Worm (Caenorhabditis elegans) whole organism, mixed stage, embryonic: ENCODE measurements around the gene R13A5.15.

Experiments
- M03D4.4 ChIP-seq: sonication (generic microtip); optimal IDR thresholded peaks from 2 replicates; lab custom pipeline; 2017; ENCODE audit warnings: mild to moderate bottlenecking, missing genetic modification characterization, missing compliant biosample characterization
- bed-3 ChIP-seq: fragments of 200-800 bp; sonication (Bioruptor generic); optimal IDR thresholded peaks from 3 replicates; lab custom pipeline; 2018; ENCODE audit warnings: mild to moderate bottlenecking, missing genetic modification characterization, moderate library complexity, missing compliant biosample characterization
- blmp-1 ChIP-seq: fragments of 150-350 bp; optimal IDR thresholded peaks from 2 replicates; lab custom pipeline; 2014; ENCODE audit warnings: missing biosample characterization, missing genetic modification characterization
- ceh-39 ChIP-seq: fragments of 150-350 bp; optimal IDR thresholded peaks from 2 replicates; lab custom pipeline; 2014; ENCODE audit warnings: missing biosample characterization, missing genetic modification characterization
- ceh-43 ChIP-seq: fragments of 200-800 bp; sonication (Bioruptor generic); optimal IDR thresholded peaks from 2 replicates; lab custom pipeline; 2018; ENCODE audit warnings: mild to moderate bottlenecking, missing genetic modification characterization, moderate library complexity, missing compliant biosample characterization
- ceh-83 ChIP-seq: fragments of 200-800 bp; sonication (Bioruptor generic); optimal IDR thresholded peaks from 2 replicates; lab custom pipeline; 2018; ENCODE audit warnings: mild to moderate bottlenecking, missing genetic modification characterization, missing compliant biosample characterization
- ces-1 ChIP-seq: fragments of 150-350 bp; optimal IDR thresholded peaks from 2 replicates; lab custom pipeline; 2014; ENCODE audit warnings: missing biosample characterization, missing genetic modification reagents, missing genetic modification characterization
- cnd-1 ChIP-seq: fragments of 200-800 bp; sonication (Bioruptor generic); optimal IDR thresholded peaks from 2 replicates; lab custom pipeline; 2018; ENCODE audit warnings: mild to moderate bottlenecking, missing genetic modification characterization, missing compliant biosample characterization
- drap-1 ChIP-seq: fragments of 200-800 bp; sonication (Bioruptor generic); optimal IDR thresholded peaks from 3 replicates; lab custom pipeline; 2018; ENCODE audit warnings: mild to moderate bottlenecking, missing genetic modification characterization, missing compliant biosample characterization
- elt-1 ChIP-seq: sonication (generic microtip); optimal IDR thresholded peaks from 2 replicates; lab custom pipeline; 2017; ENCODE audit warnings: missing genetic modification characterization, mild to moderate bottlenecking, missing compliant biosample characterization, antibody characterized with exemption, moderate library complexity, borderline replicate concordance; ENCODE audit not compliant: insufficient read depth
- elt-3 ChIP-seq: fragments of 150-350 bp; optimal IDR thresholded peaks from 2 replicates; lab custom pipeline; 2014; ENCODE audit warnings: missing biosample characterization, missing genetic modification characterization
- flh-1 ChIP-seq: fragments of 200-800 bp; sonication (Bioruptor generic); optimal IDR thresholded peaks from 2 replicates; lab custom pipeline; 2018; ENCODE audit warnings: mild to moderate bottlenecking, missing genetic modification characterization, moderate library complexity, missing compliant biosample characterization
- ham-2 ChIP-seq: fragments of 200-800 bp; sonication (Bioruptor generic); optimal IDR thresholded peaks from 2 replicates; lab custom pipeline; 2018; ENCODE audit warnings: mild to moderate bottlenecking, missing genetic modification characterization, missing compliant biosample characterization
- hlh-1 ChIP-seq: fragments of 150-350 bp; optimal IDR thresholded peaks from 2 replicates; lab custom pipeline; 2014; ENCODE audit warnings: missing biosample characterization, missing genetic modification reagents, missing genetic modification characterization
- lin-13 ChIP-seq: fragments of 150-350 bp; optimal IDR thresholded peaks from 2 replicates; lab custom pipeline; 2014; ENCODE audit warnings: missing biosample characterization, missing genetic modification characterization
- lin-32 ChIP-seq: fragments of 200-800 bp; sonication (Bioruptor generic); optimal IDR thresholded peaks from 2 replicates; lab custom pipeline; 2018; ENCODE audit warnings: mild to moderate bottlenecking, missing genetic modification characterization, missing compliant biosample characterization
- lsy-2 ChIP-seq: fragments of 150-350 bp; optimal IDR thresholded peaks from 2 replicates; lab custom pipeline; 2014; ENCODE audit warnings: missing biosample characterization, missing genetic modification characterization
- mab-5 ChIP-seq: fragments of 150-350 bp; optimal IDR thresholded peaks from 2 replicates; lab custom pipeline; 2014; ENCODE audit warnings: missing biosample characterization, missing genetic modification characterization
- mep-1 ChIP-seq: fragments of 150-350 bp; optimal IDR thresholded peaks from 2 replicates; lab custom pipeline; 2017; ENCODE audit warnings: missing biosample characterization, missing genetic modification reagents, missing genetic modification characterization, inconsistent platforms
- mls-2 ChIP-seq: sonication (generic microtip); optimal IDR thresholded peaks from 2 replicates; lab custom pipeline; 2016; ENCODE audit warnings: mild to moderate bottlenecking, missing genetic modification characterization, moderate library complexity, missing compliant biosample characterization
- nhr-12 ChIP-seq: fragments of 150-350 bp; optimal IDR thresholded peaks from 2 replicates; lab custom pipeline; 2014; ENCODE audit warnings: missing biosample characterization, missing genetic modification characterization
- nhr-2 ChIP-seq: fragments of 150-350 bp; optimal IDR thresholded peaks from 2 replicates; lab custom pipeline; 2014; ENCODE audit warnings: missing biosample characterization, missing genetic modification characterization
- nhr-237 ChIP-seq: fragments of 150-350 bp; optimal IDR thresholded peaks from 2 replicates; lab custom pipeline; 2014; ENCODE audit warnings: missing biosample characterization, missing genetic modification characterization
- nhr-28 ChIP-seq: fragments of 150-350 bp; optimal IDR thresholded peaks from 2 replicates; lab custom pipeline; 2014; ENCODE audit warnings: missing biosample characterization, missing genetic modification characterization
- nhr-76 ChIP-seq: sonication (generic microtip); optimal IDR thresholded peaks from 2 replicates; lab custom pipeline; 2017; ENCODE audit warnings: missing biosample characterization, missing genetic modification characterization
- pha-4 ChIP-seq: fragments of 150-350 bp; optimal IDR thresholded peaks from 2 replicates; lab custom pipeline; 2018; ENCODE audit warnings: missing biosample characterization, missing genetic modification reagents, missing genetic modification characterization
- sem-2 ChIP-seq: fragments of 200-800 bp; sonication (Bioruptor generic); optimal IDR thresholded peaks from 2 replicates; lab custom pipeline; 2018; ENCODE audit warnings: mild to moderate bottlenecking, missing genetic modification characterization, missing compliant biosample characterization
- snpc-4 ChIP-seq: fragments of 150-350 bp; optimal IDR thresholded peaks from 2 replicates; lab custom pipeline; 2014; ENCODE audit warnings: missing biosample characterization, missing genetic modification characterization
- sptf-1 ChIP-seq: sonication (generic microtip); optimal IDR thresholded peaks from 2 replicates; lab custom pipeline; 2017; ENCODE audit warnings: mild to moderate bottlenecking, missing genetic modification characterization, moderate library complexity, missing compliant biosample characterization
- tbx-8 ChIP-seq: fragments of 200-800 bp; sonication (Bioruptor generic); optimal IDR thresholded peaks from 2 replicates; lab custom pipeline; 2018; ENCODE audit warnings: mild to moderate bottlenecking, missing genetic modification characterization, moderate library complexity, missing compliant biosample characterization
- unc-120 ChIP-seq: sonication (generic microtip); optimal IDR thresholded peaks from 2 replicates; lab custom pipeline; 2017; ENCODE audit warnings: missing genetic modification characterization, missing compliant biosample characterization; ENCODE audit not compliant: poor library complexity, severe bottlenecking
- unc-39 ChIP-seq: fragments of 150-350 bp; optimal IDR thresholded peaks from 2 replicates; lab custom pipeline; 2014; ENCODE audit warnings: missing biosample characterization, missing genetic modification characterization
- unc-62 ChIP-seq: fragments of 150-350 bp; optimal IDR thresholded peaks from 2 replicates; lab custom pipeline; 2014; ENCODE audit warnings: missing biosample characterization, missing genetic modification reagents, missing genetic modification characterization
- zip-8 ChIP-seq: fragments of 150-350 bp; optimal IDR thresholded peaks from 2 replicates; lab custom pipeline; 2014; ENCODE audit warnings: missing biosample characterization, missing genetic modification characterization
- ztf-11 ChIP-seq: fragments of 150-350 bp; optimal IDR thresholded peaks from 2 replicates; lab custom pipeline; 2014; ENCODE audit warnings: missing biosample characterization, missing genetic modification characterization

R13A5.15 gene

DNA sequence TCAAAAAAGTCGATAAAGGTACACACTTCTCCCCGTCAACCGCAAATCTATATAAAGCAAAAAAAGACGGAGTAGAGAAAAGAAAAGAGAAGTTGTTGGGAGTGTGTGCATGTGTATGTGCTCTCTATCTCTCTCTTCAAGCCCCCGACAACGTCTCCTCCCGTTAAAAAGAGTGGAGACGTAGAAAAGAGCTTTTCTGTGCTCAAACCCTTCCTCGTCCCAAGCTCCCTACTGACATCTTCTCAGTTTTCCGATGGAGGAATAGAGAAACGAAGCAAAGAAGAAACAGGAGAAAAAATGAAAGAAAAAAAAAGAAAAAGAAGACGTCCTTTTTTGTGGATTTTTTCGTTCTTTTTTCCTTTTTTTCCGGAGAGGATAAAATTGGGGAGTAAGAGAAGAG, 7.5 kb downstream of the R13A5.15 start:
- TF ChIP-seq hlh-1 (tag; lab: Kevin White, UChicago) = no peak
- no peak for TF ChIP-seq mab-5 (tag; lab: Kevin White, UChicago)
- no peak for TF ChIP-seq drap-1
- TF ChIP-seq unc-120 (tag; lab: Kevin White, UChicago) = no peak
- peak; percentile 30 for TF ChIP-seq ces-1 (GFP tag; lab: Kevin White, UChicago)
- no peak for TF ChIP-seq mls-2

DNA sequence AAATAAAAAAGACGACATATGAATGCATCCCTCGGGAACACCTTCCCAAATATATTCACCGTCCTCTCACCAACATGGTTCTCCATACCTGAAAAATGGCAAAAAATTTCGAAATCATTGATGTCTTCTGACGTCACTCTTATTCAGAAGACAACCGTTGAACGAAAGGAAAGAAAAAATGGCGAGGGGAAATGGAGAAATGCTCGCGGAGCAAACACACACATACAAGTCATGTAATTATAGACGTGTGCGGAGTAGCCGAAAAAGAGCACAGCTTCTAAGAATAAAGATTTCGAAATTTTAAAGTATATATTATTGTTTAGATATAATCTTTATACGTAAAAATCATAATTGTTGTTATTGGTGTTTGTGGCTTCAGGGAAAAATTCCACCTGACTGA, 8.8 kb downstream of the R13A5.15 start, which contains the start of gene mfsd-6:
TSS of gene mfsd-6 (minus strand) at position 88 of the 400 bp plus-strand sequence.
- TF ChIP-seq elt-3 = no peak
- TF ChIP-seq lsy-2 (tag; lab: Kevin White, UChicago) = no peak
- TF ChIP-seq hlh-1 (tag; lab: Kevin White, UChicago) = no peak
- TF ChIP-seq ceh-43 (GFP tag; lab: Kevin White, UChicago) = no peak
- no peak for TF ChIP-seq tbx-8 (GFP tag; lab: Kevin White, UChicago)
- TF ChIP-seq M03D4.4 (tag; lab: Kevin White, UChicago) = no peak
- no peak for TF ChIP-seq ces-1 (GFP tag; lab: Kevin White, UChicago)
- TF ChIP-seq cnd-1 = no peak
- TF ChIP-seq sem-2 (GFP tag; lab: Kevin White, UChicago) = no peak
- no peak for TF ChIP-seq nhr-12
- no peak for TF ChIP-seq flh-1 (GFP tag; lab: Kevin White, UChicago)

DNA sequence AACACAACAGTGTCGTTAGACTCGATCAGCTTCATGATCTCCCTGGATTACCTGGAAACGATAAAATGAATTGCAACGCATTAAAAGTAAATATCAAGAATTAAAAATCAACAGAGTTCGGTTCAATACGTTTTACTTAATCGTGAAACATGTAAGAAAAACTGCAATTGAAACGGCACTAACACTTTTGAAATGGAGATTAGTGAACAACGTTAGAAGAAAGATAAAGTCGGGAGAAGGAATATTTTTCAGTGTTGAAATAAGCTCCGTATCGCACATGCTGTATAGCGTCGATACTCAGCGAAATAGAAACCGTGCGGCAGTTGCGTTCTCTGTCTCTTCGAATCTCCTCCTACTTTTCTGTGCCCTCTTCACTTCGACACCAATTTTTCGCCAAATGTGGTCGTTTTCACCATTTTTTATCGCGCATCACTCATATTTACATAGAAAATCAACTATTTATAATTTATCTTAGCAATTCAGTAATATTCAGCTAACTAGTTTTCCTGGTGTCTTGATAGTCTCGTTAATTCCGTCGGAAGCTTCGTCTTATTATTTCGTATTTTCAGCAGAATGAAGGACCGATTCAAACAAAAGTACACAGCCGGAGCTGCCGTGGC, 15.2 kb downstream of the R13A5.15 start, which contains the start of the genes rpl-9 and lpd-7:
TSS of gene rpl-9 (minus strand) at position 51 of the 620 bp plus-strand sequence.
TSS of gene lpd-7 (plus strand) at position 570 of the 620 bp plus-strand sequence.
- no peak for TF ChIP-seq M03D4.4 (tag; lab: Kevin White, UChicago)
- no peak for TF ChIP-seq snpc-4
- peak; percentile 2 for TF ChIP-seq lin-32 (GFP tag; lab: Kevin White, UChicago)
- no peak for TF ChIP-seq drap-1
- TF ChIP-seq unc-120 (tag; lab: Kevin White, UChicago) = peak; percentile 61
- TF ChIP-seq nhr-12 = no peak
- TF ChIP-seq elt-3 = peak; percentile 18
- TF ChIP-seq unc-39 = no peak
- no peak for TF ChIP-seq bed-3 (GFP tag; lab: Kevin White, UChicago)
- TF ChIP-seq elt-1 = no peak
- TF ChIP-seq nhr-237 (tag; lab: Kevin White, UChicago) = peak; percentile 72
- no peak for TF ChIP-seq ceh-83 (GFP tag; lab: Kevin White, UChicago)
- TF ChIP-seq mls-2 = no peak
- no peak for TF ChIP-seq ztf-11 (tag; lab: Kevin White, UChicago)
- TF ChIP-seq tbx-8 (GFP tag; lab: Kevin White, UChicago) = no peak
- peak; percentile 72 for TF ChIP-seq lin-13
- peak; percentile 21 for TF ChIP-seq mab-5 (tag; lab: Kevin White, UChicago)
- peak; percentile 95 for TF ChIP-seq mep-1
- no peak for TF ChIP-seq cnd-1
- TF ChIP-seq unc-62 (GFP tag; lab: Kevin White, UChicago) = peak; percentile 63
- peak; percentile 75 for TF ChIP-seq hlh-1 (tag; lab: Kevin White, UChicago)
- TF ChIP-seq nhr-76 = no peak
- TF ChIP-seq flh-1 (GFP tag; lab: Kevin White, UChicago) = no peak
- no peak for TF ChIP-seq zip-8
- no peak for TF ChIP-seq sem-2 (GFP tag; lab: Kevin White, UChicago)
- peak; percentile 32 for TF ChIP-seq sptf-1 (tag; lab: Kevin White, UChicago)
- peak; percentile 28 for TF ChIP-seq ham-2 (GFP tag; lab: Kevin White, UChicago)
- no peak for TF ChIP-seq ceh-43 (GFP tag; lab: Kevin White, UChicago)
- TF ChIP-seq nhr-2 (tag; lab: Kevin White, UChicago) = no peak
- TF ChIP-seq pha-4 (tag; lab: Kevin White, UChicago) = peak; percentile 75
- peak; percentile 84 for TF ChIP-seq lsy-2 (tag; lab: Kevin White, UChicago)
- TF ChIP-seq nhr-28 (tag; lab: Kevin White, UChicago) = no peak
- no peak for TF ChIP-seq blmp-1 (tag; lab: Kevin White, UChicago)
- peak; percentile 33 for TF ChIP-seq ceh-39 (tag; lab: Kevin White, UChicago)
- peak; percentile 49 for TF ChIP-seq ces-1 (GFP tag; lab: Kevin White, UChicago)
